Worm (Caenorhabditis elegans) whole organism, mixed stage, embryonic: ENCODE results near the gene F56B3.2.

Experiments
- blmp-1 ChIP-seq: fragments of 150-350 bp; optimal IDR thresholded peaks from 2 replicates; lab custom pipeline; 2014; ENCODE audit warnings: missing biosample characterization, missing genetic modification characterization
- pha-4 ChIP-seq: fragments of 150-350 bp; optimal IDR thresholded peaks from 2 replicates; lab custom pipeline; 2018; ENCODE audit warnings: missing biosample characterization, missing genetic modification reagents, missing genetic modification characterization
- snpc-4 ChIP-seq: fragments of 150-350 bp; optimal IDR thresholded peaks from 2 replicates; lab custom pipeline; 2014; ENCODE audit warnings: missing biosample characterization, missing genetic modification characterization
- unc-62 ChIP-seq: fragments of 150-350 bp; optimal IDR thresholded peaks from 2 replicates; lab custom pipeline; 2014; ENCODE audit warnings: missing biosample characterization, missing genetic modification reagents, missing genetic modification characterization

- TF ChIP-seq blmp-1 (tag; lab: Kevin White, UChicago) (no peak), unc-62 (GFP tag; lab: Kevin White, UChicago) (no peak), snpc-4 (tag; lab: Kevin White, UChicago) (no peak), pha-4 (tag; lab: Kevin White, UChicago) (no peak)
These were observed 18.8 kb downstream of the F56B3.2 start for ce11 chrIV:749557-749956.
